Fruit fly (Drosophila melanogaster): Measurements from ENCODE around the gene CG1622.

- no peak for TF ChIP-seq CG8478 (optimal IDR thresholded peaks at IDR 0.05)
- TF ChIP-seq usp (GFP tag; optimal IDR thresholded peaks at IDR 0.05) = no peak
- no peak for TF ChIP-seq pan (optimal IDR thresholded peaks at IDR 0.05)
- no peak for TF ChIP-seq Dll (optimal IDR thresholded peaks at IDR 0.05)
These were observed 50.1 kb downstream of the CG1622 start for dm6 chrX:13346998-13347397.
